Worm (Caenorhabditis elegans): ENCODE results near the gene klp-3.
A peak's percentile ranks its signal among the peaks of the same experiment; 100 is the strongest.

Gene klp-3

DNA sequence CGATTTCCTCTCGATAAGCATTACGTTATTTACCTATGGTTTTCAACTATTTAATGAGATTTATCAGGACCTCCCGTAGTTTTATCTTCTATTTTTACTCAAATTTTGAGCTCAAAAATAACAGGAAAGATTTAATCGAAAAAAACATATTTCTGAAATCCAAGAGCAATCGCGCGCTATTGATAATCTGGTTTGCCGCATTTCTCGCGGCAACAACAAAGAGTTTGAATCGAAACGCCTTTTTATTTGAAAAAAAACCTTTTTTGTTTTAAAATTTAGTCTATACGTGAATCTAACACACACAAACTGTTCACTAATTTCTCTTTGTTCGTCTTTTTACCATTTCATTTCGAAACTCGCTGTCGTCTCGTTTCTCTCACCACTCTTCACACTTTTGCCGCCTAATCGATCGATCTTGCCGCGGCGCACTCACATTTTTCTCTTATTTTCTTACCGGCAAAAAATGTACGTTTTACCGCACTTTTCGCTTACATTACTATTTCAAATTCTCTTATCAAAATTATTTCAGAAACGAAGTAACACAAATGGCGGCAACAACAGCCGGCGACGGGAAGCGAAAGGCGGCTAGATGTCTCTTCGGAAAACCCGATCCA lies 25.9 kb upstream of the klp-3 start, which contains the start of gene cki-2 (continued):
- TF ChIP-seq nhr-77 (tag; optimal IDR thresholded peaks at IDR 0.05) (no peak), ztf-4 (tag; optimal IDR thresholded peaks at IDR 0.05) (no peak), egl-13 (tag; optimal IDR thresholded peaks at IDR 0.05) (no peak), lir-3 (tag; optimal IDR thresholded peaks at IDR 0.05; ENCODE audit: poor library complexity) (no peak), sptf-1 (tag; optimal IDR thresholded peaks at IDR 0.05) (no peak), sox-4 (tag; optimal IDR thresholded peaks at IDR 0.05) (no peak), pqm-1 (tag; optimal IDR thresholded peaks at IDR 0.05) (no peak), rnt-1 (tag; optimal IDR thresholded peaks at IDR 0.05) (no peak), isw-1 (GFP tag; IDR thresholded peaks at IDR 0.05) (no peak), ets-5 (GFP tag; IDR thresholded peaks at IDR 0.05) (no peak), fkh-10 (GFP tag; optimal IDR thresholded peaks at IDR 0.05) (no peak), ces-1 (GFP tag; optimal IDR thresholded peaks at IDR 0.05) (no peak), nhr-76 (tag; optimal IDR thresholded peaks at IDR 0.05) (no peak), hlh-17 (GFP tag; optimal IDR thresholded peaks at IDR 0.05; ENCODE audit: borderline replicate concordance) (no peak), blmp-1 (tag; optimal IDR thresholded peaks at IDR 0.05) (peak; percentile 41), ceh-63 (GFP tag; optimal IDR thresholded peaks at IDR 0.05) (no peak), unc-86 (tag; optimal IDR thresholded peaks at IDR 0.05) (no peak), xbp-1 (tag; optimal IDR thresholded peaks at IDR 0.05) (no peak), nhr-85 (tag) (no peak), pax-3 (tag; optimal IDR thresholded peaks at IDR 0.05) (no peak), mef-2 (tag; optimal IDR thresholded peaks at IDR 0.05) (no peak), mdl-1 (tag; optimal IDR thresholded peaks at IDR 0.05) (no peak)

ce11 chrII:7817580-7817979 lies 24.6 kb upstream of the klp-3 start:
- TF ChIP-seq skn-1 (tag; optimal IDR thresholded peaks at IDR 0.05) (no peak), ets-5 (GFP tag; IDR thresholded peaks at IDR 0.05) (no peak), nhr-85 (tag) (no peak), hlh-17 (GFP tag; optimal IDR thresholded peaks at IDR 0.05; ENCODE audit: borderline replicate concordance) (no peak), jun-1 (tag; optimal IDR thresholded peaks at IDR 0.05) (no peak), dpl-1 (GFP tag; optimal IDR thresholded peaks at IDR 0.05) (no peak), pag-3 (tag; optimal IDR thresholded peaks at IDR 0.05; ENCODE audit: borderline replicate concordance, insufficient read depth) (no peak), C04F5.9 (tag; optimal IDR thresholded peaks at IDR 0.05) (no peak), aha-1 (tag; optimal IDR thresholded peaks at IDR 0.05) (no peak), tlp-1 (tag; optimal IDR thresholded peaks at IDR 0.05) (no peak)

DNA sequence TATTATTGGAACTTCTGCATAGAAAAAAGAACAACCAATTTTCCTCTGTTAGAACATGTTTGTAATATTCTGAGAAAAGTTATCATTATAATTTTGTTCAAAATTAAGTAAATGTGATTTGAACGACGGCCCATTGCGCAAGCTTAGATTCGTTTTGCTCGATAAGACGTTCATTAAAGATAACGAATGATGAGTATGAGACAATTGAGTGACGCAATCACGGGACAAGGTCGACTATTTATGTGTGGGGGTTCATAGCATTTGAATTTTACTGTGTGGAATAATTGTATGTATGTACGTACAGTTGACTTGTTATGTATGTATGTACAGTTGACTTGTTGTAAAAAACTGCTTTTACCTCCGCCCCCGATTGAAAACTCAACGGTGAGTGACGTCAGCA lies 22.8 kb upstream of the klp-3 start:
- TF ChIP-seq sup-37 (GFP tag; optimal IDR thresholded peaks at IDR 0.05) (no peak), xbp-1 (tag; optimal IDR thresholded peaks at IDR 0.05) (no peak), lsy-2 (tag; optimal IDR thresholded peaks at IDR 0.05) (no peak), unc-98 (GFP tag; IDR thresholded peaks at IDR 0.05) (no peak), zag-1 (tag; optimal IDR thresholded peaks at IDR 0.05) (no peak), efl-3 (GFP tag; optimal IDR thresholded peaks at IDR 0.05) (no peak), dsc-1 (tag; optimal IDR thresholded peaks at IDR 0.05) (no peak), nhr-11 (tag; optimal IDR thresholded peaks at IDR 0.05) (no peak), lin-14 (GFP tag; optimal IDR thresholded peaks at IDR 0.05) (no peak), lin-15B (tag; optimal IDR thresholded peaks at IDR 0.05) (no peak), egl-13 (tag; optimal IDR thresholded peaks at IDR 0.05) (no peak), snpc-4 (tag; optimal IDR thresholded peaks at IDR 0.05) (no peak), unc-62 (GFP tag; optimal IDR thresholded peaks at IDR 0.05) (no peak)
